Worm (Caenorhabditis elegans): ENCODE data around the gene str-249.
A peak's percentile ranks its signal among the peaks of the same experiment; 100 is the strongest.

The str-249 gene

ce11 chrIV:7234623-7235022, 48.0 kb upstream of the str-249 start:
- TF ChIP-seq ces-1 (GFP tag; optimal IDR thresholded peaks at IDR 0.05): no peak
- no peak for TF ChIP-seq lsy-2 (tag; optimal IDR thresholded peaks at IDR 0.05)
- TF ChIP-seq elt-1 (tag; optimal IDR thresholded peaks at IDR 0.05; ENCODE audit: borderline replicate concordance, insufficient read depth): peak; percentile 39

ce11 chrIV:7233566-7234014, 46.9 kb upstream of the str-249 start:
- TF ChIP-seq unc-62 (GFP tag; optimal IDR thresholded peaks at IDR 0.05) (peak; percentile 41), mep-1 (tag; optimal IDR thresholded peaks at IDR 0.05) (no peak), blmp-1 (tag; optimal IDR thresholded peaks at IDR 0.05) (peak; percentile 27)

ce11 chrIV:7230935-7231334, 44.3 kb upstream of the str-249 start, which contains the start of gene D2024.4:
Gene D2024.4, plus strand, starts transcription at chrIV:7231235.
- TF ChIP-seq unc-120 (tag; optimal IDR thresholded peaks at IDR 0.05; ENCODE audit: poor library complexity, severe bottlenecking) (no peak), bed-3 (GFP tag; optimal IDR thresholded peaks at IDR 0.05) (no peak), hlh-1 (tag; optimal IDR thresholded peaks at IDR 0.05) (no peak), unc-39 (tag; optimal IDR thresholded peaks at IDR 0.05) (no peak), unc-62 (GFP tag; optimal IDR thresholded peaks at IDR 0.05) (no peak), nhr-12 (tag; optimal IDR thresholded peaks at IDR 0.05) (no peak), sem-2 (GFP tag; optimal IDR thresholded peaks at IDR 0.05) (no peak), zip-8 (tag; optimal IDR thresholded peaks at IDR 0.05) (no peak), pha-4 (tag; optimal IDR thresholded peaks at IDR 0.05) (no peak), lin-32 (GFP tag; optimal IDR thresholded peaks at IDR 0.05) (no peak), ceh-83 (GFP tag; optimal IDR thresholded peaks at IDR 0.05) (no peak), cnd-1 (tag; optimal IDR thresholded peaks at IDR 0.05) (no peak), snpc-4 (tag; optimal IDR thresholded peaks at IDR 0.05) (no peak), flh-1 (GFP tag; optimal IDR thresholded peaks at IDR 0.05) (no peak), lsy-2 (tag; optimal IDR thresholded peaks at IDR 0.05) (no peak), lin-13 (tag; optimal IDR thresholded peaks at IDR 0.05) (no peak), drap-1 (GFP tag; optimal IDR thresholded peaks at IDR 0.05) (no peak), elt-3 (tag; optimal IDR thresholded peaks at IDR 0.05) (no peak)

- no peak for TF ChIP-seq zip-8 (tag; optimal IDR thresholded peaks at IDR 0.05)
- no peak for TF ChIP-seq ztf-11 (tag; optimal IDR thresholded peaks at IDR 0.05)
- peak; percentile 36 for TF ChIP-seq pha-4 (tag; optimal IDR thresholded peaks at IDR 0.05)
- TF ChIP-seq ham-2 (GFP tag; optimal IDR thresholded peaks at IDR 0.05): no peak
- peak; percentile 47 for TF ChIP-seq hlh-1 (tag; optimal IDR thresholded peaks at IDR 0.05)
- TF ChIP-seq nhr-237 (tag; optimal IDR thresholded peaks at IDR 0.05): peak; percentile 38
- peak; percentile 78 for TF ChIP-seq mep-1 (tag; optimal IDR thresholded peaks at IDR 0.05)
- TF ChIP-seq bed-3 (GFP tag; optimal IDR thresholded peaks at IDR 0.05): no peak
- peak; percentile 54 for TF ChIP-seq lin-13 (tag; optimal IDR thresholded peaks at IDR 0.05)
- peak; percentile 11 for TF ChIP-seq mls-2 (tag; optimal IDR thresholded peaks at IDR 0.05)
- TF ChIP-seq ceh-39 (tag; optimal IDR thresholded peaks at IDR 0.05): peak; percentile 65
- TF ChIP-seq lsy-2 (tag; optimal IDR thresholded peaks at IDR 0.05): peak; percentile 60
- peak; percentile 70 for TF ChIP-seq ces-1 (GFP tag; optimal IDR thresholded peaks at IDR 0.05)
- TF ChIP-seq sptf-1 (tag; optimal IDR thresholded peaks at IDR 0.05): peak; percentile 13
Observed at ce11 chrIV:7230198-7230597, 43.5 kb upstream of the str-249 start, which contains the start of gene cap-1. Gene cap-1, minus strand, starts transcription at chrIV:7230223.

ce11 chrIV:7228208-7228607, 41.6 kb upstream of the str-249 start, which contains the start of gene D2024.5:
Gene D2024.5, minus strand, starts transcription at chrIV:7228308.
- TF ChIP-seq blmp-1 (tag; optimal IDR thresholded peaks at IDR 0.05) (no peak), unc-62 (GFP tag; optimal IDR thresholded peaks at IDR 0.05) (no peak), nhr-12 (tag; optimal IDR thresholded peaks at IDR 0.05) (no peak)

ce11 chrIV:7227072-7227471, 40.4 kb upstream of the str-249 start, which contains the start of gene R13A1.10:
Gene R13A1.10, minus strand, starts transcription at chrIV:7227172.
- TF ChIP-seq ztf-11 (tag; optimal IDR thresholded peaks at IDR 0.05) (no peak), snpc-4 (tag; optimal IDR thresholded peaks at IDR 0.05) (no peak), cnd-1 (tag; optimal IDR thresholded peaks at IDR 0.05) (no peak), elt-1 (tag; optimal IDR thresholded peaks at IDR 0.05; ENCODE audit: borderline replicate concordance, insufficient read depth) (no peak), lsy-2 (tag; optimal IDR thresholded peaks at IDR 0.05) (no peak), hlh-1 (tag; optimal IDR thresholded peaks at IDR 0.05) (no peak), nhr-12 (tag; optimal IDR thresholded peaks at IDR 0.05) (no peak)

Data from whole organism, mixed stage, embryonic.